Fruit fly (Drosophila melanogaster): ENCODE results near the gene CG31643.

CG31643 gene

DNA sequence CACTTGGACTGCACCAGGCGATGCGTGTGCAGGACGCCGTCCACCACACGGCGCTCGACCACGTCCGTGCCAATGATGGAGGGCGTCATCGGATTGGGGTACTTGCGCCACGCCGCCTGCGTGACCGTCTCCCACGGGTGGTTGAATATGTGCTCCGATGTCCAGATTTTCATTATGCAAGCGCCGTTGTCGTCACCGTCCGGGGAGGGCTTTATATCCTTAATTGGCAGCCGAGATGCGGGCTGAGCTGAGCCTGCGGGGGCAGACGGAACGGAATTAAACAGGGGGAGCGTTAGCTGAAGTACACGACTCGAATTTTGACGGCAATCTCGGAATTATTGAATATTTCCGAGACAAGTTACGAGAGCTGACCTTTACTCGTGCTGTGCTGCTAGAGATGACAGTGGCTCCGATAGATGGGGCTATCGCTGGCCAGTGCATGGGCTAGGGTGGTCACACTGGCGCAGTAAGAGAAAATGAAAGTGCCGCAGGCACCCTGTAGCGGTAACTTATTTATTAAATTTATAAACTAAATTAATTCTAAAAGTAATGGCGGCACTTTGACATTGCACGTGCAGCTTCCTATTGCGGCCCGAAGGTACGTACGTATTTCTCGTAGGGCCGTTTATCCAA lies 9.7 kb downstream of the CG31643 start, which contains the start of gene IPIP (continued):
- TF ChIP-seq CG4282 (GFP tag; optimal IDR thresholded peaks at IDR 0.05) (no peak), gsb-n (tag; optimal IDR thresholded peaks at IDR 0.05) (no peak), HmgZ (tag; optimal IDR thresholded peaks at IDR 0.05) (peak; percentile 59), CG3838 (GFP tag; optimal IDR thresholded peaks at IDR 0.05) (no peak), onecut (GFP tag; IDR thresholded peaks at IDR 0.05) (peak; percentile 69), Sox100B (GFP tag; optimal IDR thresholded peaks at IDR 0.05) (no peak), CG1832 (GFP tag; optimal IDR thresholded peaks at IDR 0.05) (no peak), CG18619 (GFP tag; optimal IDR thresholded peaks at IDR 0.05) (peak; percentile 4), CG4820 (GFP tag; optimal IDR thresholded peaks at IDR 0.05) (no peak), grau (tag; optimal IDR thresholded peaks at IDR 0.05) (peak; percentile 2), CG33557 (GFP tag; optimal IDR thresholded peaks at IDR 0.05) (no peak), Sin3A (optimal IDR thresholded peaks at IDR 0.05) (peak; percentile 34), CG7963 (GFP tag; IDR thresholded peaks at IDR 0.05; ENCODE audit: partially characterized antibody) (peak; percentile 82), nerfin-2 (GFP tag; IDR thresholded peaks at IDR 0.05; ENCODE audit: partially characterized antibody) (peak; percentile 63), CG33213 (GFP tag; optimal IDR thresholded peaks at IDR 0.05) (peak; percentile 13), Lhr (GFP tag; optimal IDR thresholded peaks at IDR 0.05) (no peak), zf30C (GFP tag; optimal IDR thresholded peaks at IDR 0.05) (no peak), CG18476 (GFP tag; optimal IDR thresholded peaks at IDR 0.05) (no peak), CG1529 (GFP tag; optimal IDR thresholded peaks at IDR 0.05) (no peak), ac (GFP tag; optimal IDR thresholded peaks at IDR 0.05) (no peak), CHES-1-like (GFP tag; optimal IDR thresholded peaks at IDR 0.05) (no peak), CG17385 (GFP tag; optimal IDR thresholded peaks at IDR 0.05) (peak; percentile 22), CG11398 (GFP tag; optimal IDR thresholded peaks at IDR 0.05) (no peak), Jarid2 (GFP tag; optimal IDR thresholded peaks at IDR 0.05) (no peak), stc (GFP tag; IDR thresholded peaks at IDR 0.05) (0 out of 2 replicates have a peak, but pooled peaks have one; percentile 9), wdn (GFP tag; IDR thresholded peaks at IDR 0.05) (no peak), Bdp1 (GFP tag; optimal IDR thresholded peaks at IDR 0.05) (peak; percentile 57), zfh1 (GFP tag; IDR thresholded peaks at IDR 0.05) (peak; percentile 54; the same call in 2 of the 3 replicates), kay (GFP tag; optimal IDR thresholded peaks at IDR 0.05) (no peak), CG10209 (GFP tag; optimal IDR thresholded peaks at IDR 0.05) (peak; percentile 48), hkb (optimal IDR thresholded peaks at IDR 0.05) (no peak), hkb (GFP tag; IDR thresholded peaks at IDR 0.05) (peak; percentile 34; the same call in 1 of the 2 replicates), CG8765 (GFP tag; IDR thresholded peaks at IDR 0.05) (no peak), Gug (GFP tag; IDR thresholded peaks at IDR 0.05) (peak; percentile 63; the same call in 1 of the 4 replicates), CG15269 (tag; optimal IDR thresholded peaks at IDR 0.05) (no peak), sens (GFP tag) (peak; percentile 25), Eip74EF (GFP tag; optimal IDR thresholded peaks at IDR 0.05) (no peak), Blimp-1 (GFP tag; optimal IDR thresholded peaks at IDR 0.05) (peak; percentile 19), CG4617 (GFP tag; optimal IDR thresholded peaks at IDR 0.05; ENCODE audit: borderline replicate concordance) (peak; percentile 89), unpg (GFP tag; optimal IDR thresholded peaks at IDR 0.05) (no peak), CG32772 (GFP tag; IDR thresholded peaks at IDR 0.05) (peak; percentile 23; the same call in 1 of the 2 replicates), pzg (GFP tag; optimal IDR thresholded peaks at IDR 0.05) (peak; percentile 83), lilli (GFP tag; optimal IDR thresholded peaks at IDR 0.05) (peak; percentile 34), CG16813 (GFP tag; IDR thresholded peaks at IDR 0.05; ENCODE audit: partially characterized antibody) (peak; percentile 87), lmd (GFP tag; IDR thresholded peaks at IDR 0.05) (peak; percentile 49; the same call in 1 of the 2 replicates), disco-r (GFP tag; optimal IDR thresholded peaks at IDR 0.05) (no peak), nmo (GFP tag; optimal IDR thresholded peaks at IDR 0.05) (peak; percentile 37), esg (GFP tag; conservative IDR thresholded peaks at IDR 0.05) (no peak), Mad (GFP tag; optimal IDR thresholded peaks at IDR 0.05) (peak; percentile 6), Scr (GFP tag; IDR thresholded peaks at IDR 0.05; ENCODE audit: partially characterized antibody) (peak; percentile 79)

All from whole organism, embryonic.